Worm (Caenorhabditis elegans) whole organism, late embryonic: Measurements from ENCODE around the gene ZC190.10.

Experiments used
- fax-1 ChIP-seq: sonication (generic microtip); optimal IDR thresholded peaks from 2 replicates; lab custom pipeline; 2016; ENCODE audit warnings: missing genotype, missing genetic modification characterization, missing compliant biosample characterization
- fkh-10 ChIP-seq: fragments of 150-350 bp; optimal IDR thresholded peaks from 2 replicates; lab custom pipeline; 2014; ENCODE audit warnings: missing biosample characterization, missing genetic modification reagents, missing genetic modification characterization
- gmeb-2 ChIP-seq: sonication (generic microtip); optimal IDR thresholded peaks from 2 replicates; lab custom pipeline; 2016; ENCODE audit warnings: missing genetic modification characterization, inconsistent platforms, missing compliant biosample characterization
- hlh-15 ChIP-seq: sonication (generic microtip); optimal IDR thresholded peaks from 2 replicates; lab custom pipeline; 2016; ENCODE audit warnings: missing genetic modification characterization, missing compliant biosample characterization
- hlh-8 ChIP-seq: sonication (generic microtip); optimal IDR thresholded peaks from 2 replicates; lab custom pipeline; 2016; ENCODE audit warnings: missing genotype, missing genetic modification characterization, missing compliant biosample characterization
- nhr-11 ChIP-seq: fragments of 150-350 bp; optimal IDR thresholded peaks from 2 replicates; lab custom pipeline; 2014; ENCODE audit warnings: missing biosample characterization, missing genetic modification characterization
- nhr-232 ChIP-seq: sonication (generic microtip); optimal IDR thresholded peaks from 2 replicates; lab custom pipeline; 2016; ENCODE audit warnings: missing genetic modification characterization, missing compliant biosample characterization
- pax-1 ChIP-seq: fragments of 150-350 bp; optimal IDR thresholded peaks from 2 replicates; lab custom pipeline; 2014; ENCODE audit warnings: missing biosample characterization, missing genetic modification characterization
- pqm-1 ChIP-seq: sonication (generic microtip); optimal IDR thresholded peaks from 2 replicates; lab custom pipeline; 2016; ENCODE audit warnings: missing genetic modification characterization, missing compliant biosample characterization
- sox-4 ChIP-seq: sonication (generic microtip); optimal IDR thresholded peaks from 2 replicates; lab custom pipeline; 2017; ENCODE audit warnings: mild to moderate bottlenecking, missing genetic modification characterization, inconsistent platforms, missing compliant biosample characterization
- unc-42 ChIP-seq: sonication (generic microtip); optimal IDR thresholded peaks from 2 replicates; lab custom pipeline; 2016; ENCODE audit warnings: missing genotype, missing genetic modification characterization, missing compliant biosample characterization

ce11 chrV:8732934-8733333 is 36.8 kb upstream of the ZC190.10 start, which contains the start of gene ZC196.4:
- TF ChIP-seq fkh-10 (GFP tag; lab: Kevin White, UChicago) (no peak), hlh-15 (no peak), pqm-1 (no peak), hlh-8 (tag; lab: Kevin White, UChicago) (no peak), nhr-11 (no peak), sox-4 (tag; lab: Kevin White, UChicago) (no peak), nhr-232 (tag; lab: Kevin White, UChicago) (no peak), gmeb-2 (no peak), fax-1 (no peak), unc-42 (no peak), pax-1 (tag; lab: Kevin White, UChicago) (no peak)
